Worm (Caenorhabditis elegans) whole organism, L2 larva: ENCODE data around the gene F13B6.2.

Experiments
- ceh-16 ChIP-seq: fragments of 150-350 bp; optimal IDR thresholded peaks from 2 replicates; lab custom pipeline; 2014; ENCODE audit warnings: missing biosample characterization, missing genetic modification characterization
- ceh-82 ChIP-seq: fragments of 150-350 bp; optimal IDR thresholded peaks from 2 replicates; lab custom pipeline; 2014; ENCODE audit warnings: missing biosample characterization, missing genetic modification characterization
- crh-2 ChIP-seq: sonication (generic microtip); optimal IDR thresholded peaks from 2 replicates; lab custom pipeline; 2017; ENCODE audit warnings: missing biosample characterization, missing genetic modification characterization
- elt-3 ChIP-seq: sonication (generic microtip); optimal IDR thresholded peaks from 2 replicates; lab custom pipeline; 2017; ENCODE audit warnings: missing biosample characterization, missing genetic modification characterization
- fos-1 ChIP-seq: fragments of 150-350 bp; optimal IDR thresholded peaks from 2 replicates; lab custom pipeline; 2014; ENCODE audit warnings: missing biosample characterization, missing genetic modification characterization
- mdl-1 ChIP-seq, 2 experiments: fragments of 150-350 bp in 1 of 2; sonication (generic microtip) in 1 of 2; optimal IDR thresholded peaks; 2 replicates each; lab custom pipeline; 2017; ENCODE audit warnings: missing biosample characterization in 2 of 2, missing genetic modification characterization in 2 of 2
- nhr-77 ChIP-seq: fragments of 150-350 bp; optimal IDR thresholded peaks from 2 replicates; lab custom pipeline; 2014; ENCODE audit warnings: missing biosample characterization, missing genetic modification characterization
- snpc-4 ChIP-seq: fragments of 150-350 bp; optimal IDR thresholded peaks from 2 replicates; lab custom pipeline; 2014; ENCODE audit warnings: missing biosample characterization, missing genetic modification characterization
- unc-55 ChIP-seq: fragments of 150-350 bp; sonication (generic microtip); optimal IDR thresholded peaks from 3 replicates; lab custom pipeline; 2014; ENCODE audit warnings: missing biosample characterization, missing genetic modification reagents, missing genetic modification characterization
- unc-62 ChIP-seq: fragments of 150-350 bp; optimal IDR thresholded peaks from 2 replicates; lab custom pipeline; 2014; ENCODE audit warnings: missing biosample characterization, missing genetic modification reagents, missing genetic modification characterization
- ztf-4 ChIP-seq: fragments of 150-350 bp; optimal IDR thresholded peaks from 2 replicates; lab custom pipeline; 2014; ENCODE audit warnings: missing biosample characterization, missing genetic modification characterization

ce11 chrIV:7414163-7414562 lies 46.0 kb downstream of the F13B6.2 start:
- no peak for TF ChIP-seq unc-62 (GFP tag; lab: Kevin White, UChicago)
- no peak for TF ChIP-seq nhr-77 (tag; lab: Kevin White, UChicago)
- TF ChIP-seq ceh-16 (tag; lab: Kevin White, UChicago): no peak
- no peak for TF ChIP-seq ceh-82 (tag; lab: Kevin White, UChicago)
- TF ChIP-seq snpc-4 (tag; lab: Kevin White, UChicago): no peak
- TF ChIP-seq elt-3: no peak
- TF ChIP-seq ztf-4 (tag; lab: Kevin White, UChicago): no peak
- no peak for TF ChIP-seq crh-2 (tag; lab: Kevin White, UChicago)
- TF ChIP-seq fos-1: no peak
- no peak for TF ChIP-seq mdl-1 (tag; optimal IDR thresholded peaks at IDR 0.05; lab: Kevin White, UChicago)
- peak; percentile 48 for TF ChIP-seq unc-55 (GFP tag; lab: Kevin White, UChicago)
